Worm (Caenorhabditis elegans) whole organism, L4/young adult: Measurements from ENCODE around the gene mev-1.

Experiments
- W03F9.2 ChIP-seq: fragments of 150-350 bp; optimal IDR thresholded peaks from 2 replicates; lab custom pipeline; 2014; ENCODE audit warnings: missing biosample characterization, missing genetic modification characterization
- dao-5 ChIP-seq: sonication (generic microtip); optimal IDR thresholded peaks from 2 replicates; lab custom pipeline; 2016; ENCODE audit warnings: missing genotype, missing genetic modification characterization, moderate library complexity, missing compliant biosample characterization
- him-1 ChIP-seq: sonication (generic microtip); optimal IDR thresholded peaks from 2 replicates; lab custom pipeline; 2016; ENCODE audit warnings: missing genotype, missing genetic modification reagents, missing genetic modification characterization, missing compliant biosample characterization

The mev-1 gene

DNA sequence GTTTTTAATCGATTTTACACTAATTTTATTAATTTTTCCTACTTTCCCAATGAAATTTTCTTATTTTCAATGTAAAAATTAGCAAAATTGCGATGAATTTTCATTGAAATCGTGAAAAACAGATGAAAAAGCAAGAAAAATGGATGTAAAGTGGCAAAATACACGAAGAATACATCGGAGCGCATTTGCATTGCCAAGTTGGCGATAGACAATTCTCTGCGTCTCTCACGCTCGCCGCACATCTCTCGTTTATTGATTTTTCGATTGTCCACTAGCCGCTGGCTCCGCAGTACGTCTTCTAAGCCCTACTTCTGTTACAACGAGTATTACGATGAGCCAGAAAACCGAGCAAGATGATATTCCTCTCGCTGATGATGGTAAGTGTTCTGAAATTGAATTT lies 15.3 kb upstream of the mev-1 start, which contains the start of gene unc-69:
TSS of gene unc-69 (plus strand) at position 185 of the 400 bp plus-strand sequence.
- TF ChIP-seq dao-5: no peak
- no peak for TF ChIP-seq him-1 (tag; lab: Kevin White, UChicago)
- peak; percentile 67 for TF ChIP-seq W03F9.2 (tag; lab: Kevin White, UChicago)

ce11 chrIII:10320788-10321187 lies 13.3 kb upstream of the mev-1 start, which contains the start of gene sas-7:
TSS of gene sas-7 (plus strand) at chrIII:10321019.
- no peak for TF ChIP-seq dao-5
- no peak for TF ChIP-seq him-1 (tag; lab: Kevin White, UChicago)
- TF ChIP-seq W03F9.2 (tag; lab: Kevin White, UChicago): no peak

ce11 chrIII:10326327-10326726 lies 7.8 kb upstream of the mev-1 start:
- TF ChIP-seq him-1 (tag; lab: Kevin White, UChicago) (no peak), dao-5 (no peak), W03F9.2 (tag; lab: Kevin White, UChicago) (no peak)

DNA sequence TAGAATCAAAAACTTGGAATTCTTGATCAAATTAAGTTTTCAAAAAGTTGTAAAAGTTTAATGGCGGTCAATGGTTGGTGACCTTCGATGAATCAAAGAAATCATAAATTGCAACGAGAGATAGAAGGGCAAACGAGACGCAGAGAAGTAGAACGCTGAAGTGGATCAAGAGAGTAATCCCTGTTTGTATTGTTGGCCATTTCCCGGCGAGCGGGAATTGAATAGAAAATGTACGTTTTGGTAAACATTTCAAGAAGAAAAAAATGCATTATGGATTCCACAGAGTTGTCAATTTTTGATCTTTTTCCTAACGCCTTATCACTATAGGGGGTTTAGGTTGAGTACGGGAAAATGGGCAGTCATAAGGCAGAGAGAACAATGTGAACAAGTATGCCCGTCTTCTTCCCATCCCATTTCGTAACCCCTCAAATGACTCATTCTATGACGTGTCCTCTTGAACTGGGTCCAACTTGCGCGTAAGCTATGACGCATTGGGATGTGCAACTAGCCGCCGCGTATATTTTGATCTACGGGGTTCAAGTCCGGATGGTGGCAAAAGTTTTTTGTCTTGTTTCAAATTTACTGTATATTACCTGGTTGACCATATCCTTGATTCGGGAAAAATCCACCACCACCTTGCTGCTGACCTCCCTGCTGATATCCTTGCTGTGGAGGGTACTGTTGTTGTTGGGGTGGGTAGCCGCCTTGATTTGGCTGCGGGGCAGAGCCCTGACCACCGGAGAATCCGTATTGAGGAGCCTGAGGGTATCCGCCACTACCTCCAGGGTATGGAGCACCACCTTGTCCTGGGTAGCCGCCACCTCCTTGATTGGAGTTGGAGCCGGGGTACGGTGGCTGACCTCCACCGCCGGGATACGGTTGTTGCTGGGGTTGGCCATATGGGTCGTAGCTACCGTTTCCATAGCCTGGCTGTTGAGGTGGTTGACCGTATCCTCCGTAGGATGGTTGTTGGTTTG lies 5.2 kb upstream of the mev-1 start:
- TF ChIP-seq dao-5 (no peak), W03F9.2 (tag; lab: Kevin White, UChicago) (no peak), him-1 (tag; lab: Kevin White, UChicago) (no peak)

DNA sequence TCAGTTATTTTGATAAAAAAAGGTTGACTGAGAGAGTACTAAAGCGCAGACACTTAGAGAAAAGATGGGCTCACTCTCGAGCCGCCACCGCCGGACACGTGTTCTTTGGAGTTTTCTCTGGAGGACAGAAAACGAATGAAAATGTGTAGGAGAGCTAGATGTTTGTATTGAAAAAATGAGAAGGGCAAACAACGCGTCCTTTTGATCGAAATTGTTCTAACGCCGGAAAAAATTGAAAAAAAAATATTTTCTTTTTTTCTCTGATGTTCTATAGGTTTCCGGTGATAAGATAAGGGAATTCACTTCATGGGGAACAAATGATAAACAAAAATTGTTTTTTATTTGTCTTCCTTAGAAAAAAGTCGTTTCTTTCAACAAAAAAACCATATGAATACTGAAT lies 4.3 kb upstream of the mev-1 start:
- TF ChIP-seq him-1 (tag; lab: Kevin White, UChicago) (no peak), dao-5 (no peak), W03F9.2 (tag; lab: Kevin White, UChicago) (no peak)

- TF ChIP-seq W03F9.2 (tag; lab: Kevin White, UChicago) (no peak), dao-5 (no peak)
These were observed 3.6 kb upstream of the mev-1 start, which contains the start of gene nex-2 for ce11 chrIII:10330372-10331062. TSS of gene nex-2 (minus strand) at chrIII:10330422.

ce11 chrIII:10331232-10331631 lies 2.8 kb upstream of the mev-1 start:
- TF ChIP-seq W03F9.2 (tag; lab: Kevin White, UChicago) (no peak), dao-5 (no peak), him-1 (tag; lab: Kevin White, UChicago) (no peak)

ce11 chrIII:10332560-10332959 lies 1.5 kb upstream of the mev-1 start, which contains the start of gene T07C4.12:
TSS of gene T07C4.12 (minus strand) at chrIII:10332660.
- TF ChIP-seq him-1 (tag; lab: Kevin White, UChicago) (no peak), W03F9.2 (tag; lab: Kevin White, UChicago) (no peak)

DNA sequence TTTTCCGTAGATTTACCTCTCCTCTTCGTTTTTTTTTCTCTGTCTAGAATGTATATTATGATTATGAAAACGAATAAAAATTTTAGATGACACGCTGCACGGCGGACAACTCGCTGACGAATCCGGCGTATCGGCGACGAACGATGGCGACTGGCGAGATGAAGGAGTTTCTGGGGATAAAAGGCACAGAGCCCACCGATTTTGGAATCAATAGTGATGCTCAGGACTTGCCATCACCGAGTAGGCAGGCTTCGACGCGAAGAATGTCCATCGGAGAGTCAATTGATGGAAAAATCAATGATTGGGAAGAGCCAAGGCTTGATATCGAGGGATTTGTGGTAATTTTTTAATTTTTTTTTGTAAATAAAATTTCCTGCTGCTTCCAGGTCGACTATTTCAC lies 1.0 kb downstream of the mev-1 start, which contains the start of gene ced-9:
TSS of gene ced-9 (plus strand) at position 87 of the 400 bp plus-strand sequence.
- TF ChIP-seq W03F9.2 (tag; lab: Kevin White, UChicago): no peak
- no peak for TF ChIP-seq dao-5
- TF ChIP-seq him-1 (tag; lab: Kevin White, UChicago): no peak

ce11 chrIII:10336109-10336508 lies 2.0 kb downstream of the mev-1 start:
- TF ChIP-seq dao-5 (no peak), W03F9.2 (tag; lab: Kevin White, UChicago) (no peak), him-1 (tag; lab: Kevin White, UChicago) (no peak)

- TF ChIP-seq him-1 (tag; lab: Kevin White, UChicago): no peak
- TF ChIP-seq dao-5: no peak
- no peak for TF ChIP-seq W03F9.2 (tag; lab: Kevin White, UChicago)
These were observed 3.6 kb downstream of the mev-1 start, which contains the start of gene ttr-15 for ce11 chrIII:10337508-10338166. TSS of gene ttr-15 (plus strand) at chrIII:10337847.

ce11 chrIII:10338992-10339852 lies 5.1 kb downstream of the mev-1 start:
- TF ChIP-seq dao-5 (no peak), him-1 (tag; lab: Kevin White, UChicago) (no peak), W03F9.2 (tag; lab: Kevin White, UChicago) (no peak)
